Worm (Caenorhabditis elegans) whole organism, L4/young adult: ENCODE measurements around the gene mrp-6.

Source experiments
- W03F9.2 ChIP-seq: fragments of 150-350 bp; optimal IDR thresholded peaks from 2 replicates; lab custom pipeline; 2014; ENCODE audit warnings: missing biosample characterization, missing genetic modification characterization
- him-1 ChIP-seq: sonication (generic microtip); optimal IDR thresholded peaks from 2 replicates; lab custom pipeline; 2016; ENCODE audit warnings: missing genotype, missing genetic modification reagents, missing genetic modification characterization, missing compliant biosample characterization

DNA sequence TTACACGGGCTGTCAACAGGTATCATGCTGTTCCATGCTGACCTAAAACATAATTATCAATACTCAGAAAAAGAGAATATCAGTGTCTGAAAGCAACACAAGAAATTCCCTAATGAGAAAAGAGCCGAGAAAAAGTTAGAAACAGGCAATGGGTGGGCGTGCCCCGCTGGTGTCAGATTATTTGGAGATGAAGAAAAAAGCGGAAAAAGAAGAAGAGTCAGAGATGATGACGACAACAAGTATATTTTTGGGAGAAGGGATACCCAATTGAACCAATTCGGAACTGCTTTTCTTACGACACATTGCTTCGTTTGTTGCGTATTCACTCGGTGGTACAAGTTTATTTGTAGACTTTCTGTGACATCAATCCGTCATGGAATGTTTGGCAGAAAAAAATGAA lies 9.9 kb upstream of the mrp-6 start, which contains the start of gene F20B6.4:
- TF ChIP-seq him-1 (tag; lab: Kevin White, UChicago) (no peak), W03F9.2 (tag; lab: Kevin White, UChicago) (no peak)
